Worm (Caenorhabditis elegans) whole organism, L4 larva: ENCODE measurements around the gene nhr-268.

ENCODE experiments used
- F26F4.8 ChIP-seq: fragments of 200-800 bp; sonication (Bioruptor generic); conservative IDR thresholded peaks from 2 replicates; pipeline ENCODE4 v1.3.6; 2022; ENCODE audit warnings: missing genetic modification characterization, missing compliant biosample characterization
- F44E2.7 ChIP-seq: fragments of 200-800 bp; sonication (Bioruptor generic); IDR thresholded peaks from 2 replicates; pipeline ENCODE4 v2.1.2; 2022; ENCODE audit warnings: missing genetic modification characterization, missing compliant biosample characterization
- F49E8.2 ChIP-seq: sonication (generic microtip); optimal IDR thresholded peaks from 2 replicates; lab custom pipeline; 2016; ENCODE audit warnings: missing compliant biosample characterization, mild to moderate bottlenecking, missing genetic modification characterization, borderline replicate concordance
- R02D3.7 ChIP-seq: fragments of 150-350 bp; sonication (generic microtip); optimal IDR thresholded peaks from 3 replicates; lab custom pipeline; 2014; ENCODE audit warnings: missing biosample characterization, missing genetic modification characterization
- Y105C5A.15 ChIP-seq: fragments of 200-800 bp; sonication (Bioruptor generic); IDR thresholded peaks from 2 replicates; pipeline ENCODE4 v1.3.6; 2022; ENCODE audit warnings: missing genetic modification characterization, missing compliant biosample characterization
- Y48G9A.11 ChIP-seq: fragments of 200-800 bp; sonication (Bioruptor generic); IDR thresholded peaks from 2 replicates; pipeline ENCODE4 v1.3.6; 2022; ENCODE audit warnings: missing genetic modification reagents, missing genetic modification characterization, missing compliant biosample characterization
- aly-2 ChIP-seq: sonication (generic microtip); optimal IDR thresholded peaks from 2 replicates; lab custom pipeline; 2018; ENCODE audit warnings: missing biosample characterization, missing genetic modification characterization
- arid-1 ChIP-seq: fragments of 200-800 bp; sonication (Bioruptor generic); conservative IDR thresholded peaks from 2 replicates; pipeline ENCODE4 v1.3.6; 2022; ENCODE audit warnings: missing genetic modification reagents, missing genetic modification characterization, missing compliant biosample characterization
- attf-4 ChIP-seq: sonication (generic microtip); optimal IDR thresholded peaks from 3 replicates; lab custom pipeline; 2017; ENCODE audit warnings: missing biosample characterization, missing genetic modification characterization
- ces-1 ChIP-seq: fragments of 150-350 bp; sonication (generic microtip); optimal IDR thresholded peaks from 4 replicates; lab custom pipeline; 2014; ENCODE audit warnings: missing biosample characterization, missing genetic modification reagents, missing genetic modification characterization
- daf-16 ChIP-seq, 3 experiments: sonication (generic microtip); optimal IDR thresholded peaks; 2 replicates each; lab custom pipeline; 2016 to 2017; ENCODE audit warnings: missing genetic modification characterization in 3 of 3, missing genetic modification reagents in 3 of 3, mild to moderate bottlenecking in 2 of 3, missing compliant biosample characterization in 2 of 3, missing biosample characterization in 1 of 3, moderate library complexity in 1 of 3
- daf-19 ChIP-seq: fragments of 200-800 bp; sonication (Bioruptor generic); conservative IDR thresholded peaks from 2 replicates; pipeline ENCODE4 v1.3.6; 2022; ENCODE audit warnings: missing genetic modification characterization, missing compliant biosample characterization
- dmd-6 ChIP-seq: fragments of 200-800 bp; sonication (Bioruptor generic); IDR thresholded peaks from 2 replicates; pipeline ENCODE4 v1.3.6; 2022; ENCODE audit warnings: missing genetic modification reagents, missing genetic modification characterization, missing compliant biosample characterization
- dpl-1 ChIP-seq: fragments of 150-350 bp; optimal IDR thresholded peaks from 2 replicates; lab custom pipeline; 2014; ENCODE audit warnings: missing biosample characterization, missing genetic modification reagents, missing genetic modification characterization
- dve-1 ChIP-seq: sonication (generic microtip); optimal IDR thresholded peaks from 2 replicates; lab custom pipeline; 2017; ENCODE audit warnings: antibody characterized with exemption, mild to moderate bottlenecking, missing genetic modification characterization, missing compliant biosample characterization; ENCODE audit not compliant: insufficient read depth
- egl-27 ChIP-seq: sonication (generic microtip); optimal IDR thresholded peaks from 3 replicates; lab custom pipeline; 2017; ENCODE audit warnings: missing biosample characterization, missing genetic modification reagents, missing genetic modification characterization
- fkh-10 ChIP-seq: fragments of 150-350 bp; optimal IDR thresholded peaks from 2 replicates; lab custom pipeline; 2014; ENCODE audit warnings: missing biosample characterization, missing genetic modification reagents, missing genetic modification characterization
- gei-8 ChIP-seq: fragments of 200-800 bp; sonication (Bioruptor generic); optimal IDR thresholded peaks from 2 replicates; lab custom pipeline; 2018; ENCODE audit warnings: mild to moderate bottlenecking, missing genetic modification characterization, missing compliant biosample characterization
- hlh-30 ChIP-seq: sonication (generic microtip); optimal IDR thresholded peaks from 2 replicates; lab custom pipeline; 2017; ENCODE audit warnings: antibody characterized with exemption, mild to moderate bottlenecking, missing genetic modification characterization, missing compliant biosample characterization; ENCODE audit not compliant: insufficient read depth
- hmg-1.1 ChIP-seq: fragments of 200-800 bp; sonication (Bioruptor generic); IDR thresholded peaks from 2 replicates; pipeline ENCODE4 v1.3.6; 2022; ENCODE audit warnings: missing genetic modification reagents, missing genetic modification characterization, missing compliant biosample characterization
- lin-1 ChIP-seq: fragments of 200-800 bp; sonication (Bioruptor generic); IDR thresholded peaks from 2 replicates; pipeline ENCODE4 v1.3.6; 2022; ENCODE audit warnings: missing genetic modification reagents, missing genetic modification characterization, missing compliant biosample characterization
- lin-13 ChIP-seq: fragments of 150-350 bp; optimal IDR thresholded peaks from 2 replicates; lab custom pipeline; 2014; ENCODE audit warnings: missing biosample characterization, missing genetic modification reagents, missing genetic modification characterization
- lir-3 ChIP-seq: sonication (generic microtip); optimal IDR thresholded peaks from 2 replicates; lab custom pipeline; 2016; ENCODE audit warnings: mild to moderate bottlenecking, missing genetic modification characterization, missing compliant biosample characterization
- mdl-1 ChIP-seq, 2 experiments: fragments of 150-350 bp in 1 of 2; sonication (generic microtip) in 1 of 2; optimal IDR thresholded peaks; 2 replicates each; lab custom pipeline; 2014 to 2017; ENCODE audit warnings: missing biosample characterization in 2 of 2, missing genetic modification characterization in 2 of 2
- mdt-29 ChIP-seq: fragments of 200-800 bp; sonication (Bioruptor generic); IDR thresholded peaks from 2 replicates; pipeline ENCODE4 v1.3.6; 2022; ENCODE audit warnings: missing genetic modification reagents, missing genetic modification characterization, missing compliant biosample characterization
- mep-1 ChIP-seq: fragments of 150-350 bp; sonication (generic microtip); optimal IDR thresholded peaks from 3 replicates; lab custom pipeline; 2014; ENCODE audit warnings: missing biosample characterization, missing genetic modification characterization
- mxl-2 ChIP-seq: fragments of 200-800 bp; sonication (Bioruptor generic); conservative IDR thresholded peaks from 2 replicates; pipeline ENCODE4 v1.3.6; 2022; ENCODE audit warnings: missing genetic modification reagents, missing genetic modification characterization, missing compliant biosample characterization
- nhr-102 ChIP-seq: sonication (generic microtip); optimal IDR thresholded peaks from 2 replicates; lab custom pipeline; 2016; ENCODE audit warnings: mild to moderate bottlenecking, missing genetic modification characterization, moderate library complexity, missing compliant biosample characterization
- nhr-111 ChIP-seq: fragments of 200-800 bp; sonication (Bioruptor generic); optimal IDR thresholded peaks from 2 replicates; lab custom pipeline; 2018; ENCODE audit warnings: mild to moderate bottlenecking, missing genetic modification characterization, missing compliant biosample characterization
- nhr-237 ChIP-seq: sonication (generic microtip); optimal IDR thresholded peaks from 2 replicates; lab custom pipeline; 2017; ENCODE audit warnings: missing biosample characterization, missing genetic modification characterization
- nhr-48 ChIP-seq: sonication (generic microtip); optimal IDR thresholded peaks from 2 replicates; lab custom pipeline; 2016; ENCODE audit warnings: mild to moderate bottlenecking, missing genetic modification characterization, missing compliant biosample characterization
- nhr-76 ChIP-seq: fragments of 150-350 bp; optimal IDR thresholded peaks from 2 replicates; lab custom pipeline; 2014; ENCODE audit warnings: missing biosample characterization, missing genetic modification characterization
- pha-4 ChIP-seq, 2 experiments: fragments of 150-350 bp in 1 of 2; fragments of 200-800 bp in 1 of 2; sonication (Bioruptor generic) in 1 of 2; IDR thresholded peaks in 1 of 2; optimal IDR thresholded peaks in 1 of 2; 2 replicates each; pipeline versions ENCODE4 v1.3.6 to Lab custom; 2014 to 2022; ENCODE audit warnings: missing genetic modification characterization in 2 of 2, missing genetic modification reagents in 2 of 2, missing biosample characterization in 1 of 2, missing compliant biosample characterization in 1 of 2
- saeg-2 ChIP-seq: fragments of 200-800 bp; sonication (Bioruptor generic); IDR thresholded peaks from 2 replicates; pipeline ENCODE4 v1.3.6; 2022; ENCODE audit warnings: missing genetic modification reagents, missing genetic modification characterization, missing compliant biosample characterization
- skn-1 ChIP-seq: fragments of 150-350 bp; optimal IDR thresholded peaks from 2 replicates; lab custom pipeline; 2014; ENCODE audit warnings: missing biosample characterization, missing genetic modification characterization
- tag-97 ChIP-seq: fragments of 200-800 bp; sonication (Bioruptor generic); IDR thresholded peaks from 2 replicates; pipeline ENCODE4 v1.3.6; 2022; ENCODE audit warnings: missing genetic modification characterization, missing compliant biosample characterization
- tra-1 ChIP-seq: fragments of 200-800 bp; sonication (Bioruptor generic); IDR thresholded peaks from 2 replicates; pipeline ENCODE4 v1.3.6; 2022; ENCODE audit warnings: missing genetic modification reagents, missing genetic modification characterization, missing compliant biosample characterization
- unc-39 ChIP-seq: sonication (generic microtip); optimal IDR thresholded peaks from 2 replicates; lab custom pipeline; 2017; ENCODE audit warnings: missing biosample characterization, missing genetic modification characterization
- unc-62 ChIP-seq, 3 experiments: fragments of 150-350 bp in 1 of 3; sonication (generic microtip); optimal IDR thresholded peaks in 2 of 3; peaks in 1 of 3; 1 replicate in 1 of 3; 2 replicates in 2 of 3; lab custom pipeline; 2014 to 2017; ENCODE audit warnings: missing biosample characterization in 3 of 3, missing genetic modification characterization in 3 of 3, missing genetic modification reagents in 3 of 3, missing genotype in 1 of 3
- vab-7 ChIP-seq: fragments of 200-800 bp; sonication (Bioruptor generic); IDR thresholded peaks from 2 replicates; pipeline ENCODE4 v1.3.6; 2022; ENCODE audit warnings: missing genetic modification reagents, missing genetic modification characterization, missing compliant biosample characterization
- zag-1 ChIP-seq: fragments of 150-350 bp; optimal IDR thresholded peaks from 2 replicates; lab custom pipeline; 2014; ENCODE audit warnings: missing biosample characterization, missing genetic modification characterization
- zfp-2 ChIP-seq: sonication (generic microtip); optimal IDR thresholded peaks from 2 replicates; lab custom pipeline; 2016; ENCODE audit warnings: mild to moderate bottlenecking, missing genetic modification characterization, missing compliant biosample characterization
- zfp-3 ChIP-seq: fragments of 200-800 bp; sonication (Bioruptor generic); conservative IDR thresholded peaks from 2 replicates; pipeline ENCODE4 v1.3.6; 2022; ENCODE audit warnings: missing genetic modification reagents, missing genetic modification characterization, missing compliant biosample characterization
- zip-2 ChIP-seq: fragments of 150-350 bp; optimal IDR thresholded peaks from 2 replicates; lab custom pipeline; 2014; ENCODE audit warnings: missing biosample characterization, missing genetic modification characterization
- ztf-7 ChIP-seq: fragments of 150-350 bp; optimal IDR thresholded peaks from 2 replicates; lab custom pipeline; 2014; ENCODE audit warnings: missing biosample characterization, missing genetic modification characterization

The nhr-268 gene

ce11 chrV:15721888-15722287, 31.8 kb downstream of the nhr-268 start, which contains the start of gene srh-140:
Gene srh-140, plus strand, starts transcription at chrV:15722188.
- TF ChIP-seq mep-1 (tag; lab: Kevin White, UChicago) (no peak), nhr-76 (no peak), lin-1 (GFP tag; lab: Robert Waterston, UW) (no peak), nhr-111 (GFP tag; lab: Kevin White, UChicago) (no peak), zip-2 (tag; lab: Kevin White, UChicago) (no peak), dpl-1 (GFP tag; lab: Kevin White, UChicago) (no peak), tag-97 (GFP tag; lab: Robert Waterston, UW) (no peak), dmd-6 (GFP tag; lab: Robert Waterston, UW) (no peak), egl-27 (tag; lab: Kevin White, UChicago) (no peak), Y105C5A.15 (no peak), skn-1 (tag; lab: Kevin White, UChicago) (no peak), F44E2.7 (GFP tag; lab: Robert Waterston, UW) (no peak), arid-1 (GFP tag; lab: Robert Waterston, UW) (no peak)
- TF ChIP-seq, all 104 proteins: peak for 0

- TF ChIP-seq F26F4.8 (GFP tag; lab: Robert Waterston, UW) (no peak), unc-62 (GFP tag; optimal IDR thresholded peaks at IDR 0.05 in 1 of 2; lab: Kevin White, UChicago) (no peak), unc-62 (tag; optimal IDR thresholded peaks at IDR 0.05; lab: Kevin White, UChicago) (no peak), mdt-29 (GFP tag; lab: Robert Waterston, UW) (no peak), fkh-10 (GFP tag; lab: Kevin White, UChicago) (no peak), zfp-2 (no peak), hlh-30 (no peak), tra-1 (GFP tag; lab: Robert Waterston, UW) (no peak), daf-16 (GFP tag; optimal IDR thresholded peaks at IDR 0.05; lab: Kevin White, UChicago) (no peak), daf-16 (tag; optimal IDR thresholded peaks at IDR 0.05; lab: Kevin White, UChicago) (no peak), mdl-1 (tag; optimal IDR thresholded peaks at IDR 0.05; lab: Kevin White, UChicago) (no peak), R02D3.7 (tag; lab: Kevin White, UChicago) (no peak), nhr-76 (no peak), F49E8.2 (tag; lab: Kevin White, UChicago) (no peak), daf-19 (GFP tag; lab: Robert Waterston, UW) (no peak), saeg-2 (GFP tag; lab: Robert Waterston, UW) (no peak), mxl-2 (no peak), lir-3 (tag; lab: Kevin White, UChicago) (no peak), hmg-1.1 (GFP tag; lab: Robert Waterston, UW) (no peak), pha-4 (GFP tag; IDR thresholded peaks at IDR 0.05; lab: Robert Waterston, UW) (no peak), pha-4 (tag; optimal IDR thresholded peaks at IDR 0.05; lab: Kevin White, UChicago) (no peak), nhr-48 (tag; lab: Kevin White, UChicago) (no peak)
Observed at ce11 chrV:15726610-15727009, 36.6 kb downstream of the nhr-268 start, which contains the start of the genes irld-57 and sfxn-1.3. Gene irld-57, minus strand, starts transcription at chrV:15726710. Gene sfxn-1.3, plus strand, starts transcription at chrV:15726841.

- TF ChIP-seq unc-39 (tag; lab: Kevin White, UChicago): no peak
- no peak for TF ChIP-seq Y48G9A.11 (GFP tag; lab: Robert Waterston, UW)
Observed at ce11 chrV:15730459-15730858, 40.4 kb downstream of the nhr-268 start, which contains the start of gene Y6E2A.10. Gene Y6E2A.10, minus strand, starts transcription at chrV:15730559.

ce11 chrV:15732209-15732608, 42.2 kb downstream of the nhr-268 start, which contains the start of gene str-38:
Gene str-38, minus strand, starts transcription at chrV:15732309.
- TF ChIP-seq ztf-7 (tag; lab: Kevin White, UChicago): no peak
- no peak for TF ChIP-seq tag-97 (GFP tag; lab: Robert Waterston, UW)
- no peak for TF ChIP-seq nhr-237 (tag; lab: Kevin White, UChicago)
- no peak for TF ChIP-seq gei-8 (GFP tag; lab: Kevin White, UChicago)
- no peak for TF ChIP-seq ces-1 (GFP tag; lab: Kevin White, UChicago)
- TF ChIP-seq nhr-48 (tag; lab: Kevin White, UChicago): no peak
- TF ChIP-seq zag-1 (tag; lab: Kevin White, UChicago): no peak
- TF ChIP-seq zfp-3 (GFP tag; lab: Robert Waterston, UW): no peak
- TF ChIP-seq dmd-6 (GFP tag; lab: Robert Waterston, UW): no peak
- no peak for TF ChIP-seq dve-1 (tag; lab: Kevin White, UChicago)
- TF ChIP-seq attf-4 (tag; lab: Kevin White, UChicago): no peak
- no peak for TF ChIP-seq lin-13 (GFP tag; lab: Kevin White, UChicago)
- no peak for TF ChIP-seq nhr-102
- TF ChIP-seq vab-7 (GFP tag; lab: Robert Waterston, UW): no peak
- no peak for TF ChIP-seq aly-2
